Worm (Caenorhabditis elegans) whole organism, mixed stage, embryonic: Measurements from ENCODE around the gene rps-22.

Source experiments
- M03D4.4 ChIP-seq: sonication (generic microtip); optimal IDR thresholded peaks from 2 replicates; lab custom pipeline; 2017; ENCODE audit warnings: mild to moderate bottlenecking, missing genetic modification characterization, missing compliant biosample characterization
- blmp-1 ChIP-seq: fragments of 150-350 bp; optimal IDR thresholded peaks from 2 replicates; lab custom pipeline; 2014; ENCODE audit warnings: missing biosample characterization, missing genetic modification characterization
- elt-1 ChIP-seq: sonication (generic microtip); optimal IDR thresholded peaks from 2 replicates; lab custom pipeline; 2017; ENCODE audit warnings: missing genetic modification characterization, mild to moderate bottlenecking, missing compliant biosample characterization, antibody characterized with exemption, moderate library complexity, borderline replicate concordance; ENCODE audit not compliant: insufficient read depth
- nhr-237 ChIP-seq: fragments of 150-350 bp; optimal IDR thresholded peaks from 2 replicates; lab custom pipeline; 2014; ENCODE audit warnings: missing biosample characterization, missing genetic modification characterization
- sptf-1 ChIP-seq: sonication (generic microtip); optimal IDR thresholded peaks from 2 replicates; lab custom pipeline; 2017; ENCODE audit warnings: mild to moderate bottlenecking, missing genetic modification characterization, moderate library complexity, missing compliant biosample characterization
- ztf-11 ChIP-seq: fragments of 150-350 bp; optimal IDR thresholded peaks from 2 replicates; lab custom pipeline; 2014; ENCODE audit warnings: missing biosample characterization, missing genetic modification characterization

DNA sequence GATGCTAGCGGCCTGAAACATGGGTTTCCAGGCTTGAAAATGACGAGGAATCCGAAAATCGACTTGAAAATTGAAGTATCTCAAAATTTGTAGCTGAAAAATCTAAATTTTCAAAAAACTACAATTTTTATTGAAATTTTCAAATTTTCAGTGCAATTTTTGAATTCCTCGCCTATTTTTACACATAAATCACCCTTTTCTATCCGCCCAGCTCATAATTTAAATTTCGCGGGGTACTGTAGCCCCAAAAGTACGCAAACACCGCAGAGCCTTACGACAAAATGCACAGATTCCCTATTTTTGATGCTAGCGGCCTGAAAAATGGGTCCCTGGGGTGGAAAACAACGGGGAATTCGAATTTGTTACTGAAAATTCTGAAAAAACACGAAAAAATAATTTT, 18.8 kb upstream of the rps-22 start:
- TF ChIP-seq ztf-11 (tag; lab: Kevin White, UChicago) (no peak), elt-1 (tag; lab: Kevin White, UChicago) (no peak), M03D4.4 (tag; lab: Kevin White, UChicago) (no peak), sptf-1 (tag; lab: Kevin White, UChicago) (no peak), nhr-237 (tag; lab: Kevin White, UChicago) (no peak), blmp-1 (tag; lab: Kevin White, UChicago) (no peak)
